Worm (Caenorhabditis elegans) whole organism, midembryonic: Measurements from ENCODE around the gene enu-3.6.

Source experiments
- T22C8.4 ChIP-seq: fragments of 200-800 bp; sonication (Bioruptor generic); IDR thresholded peaks from 2 replicates; pipeline ENCODE4 v1.3.6; 2022; ENCODE audit warnings: missing genetic modification characterization, missing compliant biosample characterization
- ref-1 ChIP-seq: fragments of 200-800 bp; sonication (Bioruptor generic); conservative IDR thresholded peaks from 2 replicates; pipeline ENCODE4 v1.3.6; 2022; ENCODE audit warnings: missing genetic modification reagents, missing genetic modification characterization, missing compliant biosample characterization
- ztf-23 ChIP-seq: fragments of 200-800 bp; sonication (Bioruptor generic); IDR thresholded peaks from 2 replicates; pipeline ENCODE4 v1.3.6; 2022; ENCODE audit warnings: missing genetic modification reagents, missing genetic modification characterization, missing compliant biosample characterization

ce11 chrIII:10711192-10711673 lies 39.0 kb upstream of the enu-3.6 start, which contains the start of gene W09D10.5:
- TF ChIP-seq T22C8.4 (GFP tag; lab: Robert Waterston, UW), result no peak
- no peak for TF ChIP-seq ref-1 (GFP tag; lab: Robert Waterston, UW)
- no peak for TF ChIP-seq ztf-23 (GFP tag; lab: Robert Waterston, UW)
